Worm (Caenorhabditis elegans) whole organism, L3 larva: ENCODE data around the gene W05H5.1.

Experiments used
- R02D3.7 ChIP-seq: fragments of 150-350 bp; optimal IDR thresholded peaks from 2 replicates; lab custom pipeline; 2014; ENCODE audit warnings: missing biosample characterization, missing genetic modification characterization
- aly-2 ChIP-seq: fragments of 150-350 bp; optimal IDR thresholded peaks from 2 replicates; lab custom pipeline; 2014; ENCODE audit warnings: missing biosample characterization, missing genetic modification characterization
- ama-1 ChIP-seq: fragments of 150-350 bp; optimal IDR thresholded peaks from 2 replicates; lab custom pipeline; 2018
- ceh-28 ChIP-seq: fragments of 150-350 bp; optimal IDR thresholded peaks from 2 replicates; lab custom pipeline; 2014; ENCODE audit warnings: missing biosample characterization, missing genetic modification reagents, missing genetic modification characterization
- ceh-82 ChIP-seq: fragments of 150-350 bp; optimal IDR thresholded peaks from 2 replicates; lab custom pipeline; 2014; ENCODE audit warnings: missing biosample characterization, missing genetic modification characterization
- ceh-9 ChIP-seq: sonication (generic microtip); optimal IDR thresholded peaks from 2 replicates; lab custom pipeline; 2018; ENCODE audit warnings: missing biosample characterization, missing genetic modification characterization
- daf-12 ChIP-seq: fragments of 150-350 bp; optimal IDR thresholded peaks from 2 replicates; lab custom pipeline; 2014; ENCODE audit warnings: missing biosample characterization, missing genetic modification reagents, missing genetic modification characterization
- elt-1 ChIP-seq: fragments of 150-350 bp; optimal IDR thresholded peaks from 2 replicates; lab custom pipeline; 2014; ENCODE audit warnings: missing biosample characterization, missing genetic modification characterization
- elt-2 ChIP-seq: sonication (generic microtip); optimal IDR thresholded peaks from 2 replicates; lab custom pipeline; 2016; ENCODE audit warnings: missing genetic modification reagents, mild to moderate bottlenecking, missing genetic modification characterization, missing compliant biosample characterization
- elt-3 ChIP-seq, 3 experiments: fragments of 150-350 bp in 1 of 3; sonication (generic microtip) in 2 of 3; optimal IDR thresholded peaks; 2 replicates in 2 of 3; 4 replicates in 1 of 3; lab custom pipeline; 2014 to 2017; ENCODE audit warnings: missing biosample characterization in 3 of 3, missing genetic modification characterization in 3 of 3
- fkh-2 ChIP-seq: fragments of 150-350 bp; optimal IDR thresholded peaks from 2 replicates; lab custom pipeline; 2014; ENCODE audit warnings: missing biosample characterization, missing genetic modification reagents, missing genetic modification characterization
- fos-1 ChIP-seq: fragments of 150-350 bp; optimal IDR thresholded peaks from 2 replicates; lab custom pipeline; 2014; ENCODE audit warnings: missing biosample characterization, missing genetic modification characterization
- hmg-11 ChIP-seq: sonication (generic microtip); optimal IDR thresholded peaks from 2 replicates; lab custom pipeline; 2016; ENCODE audit warnings: missing genetic modification characterization, missing compliant biosample characterization
- jun-1 ChIP-seq: fragments of 150-350 bp; optimal IDR thresholded peaks from 2 replicates; lab custom pipeline; 2014; ENCODE audit warnings: missing biosample characterization, missing genetic modification reagents, missing genetic modification characterization
- lin-15B ChIP-seq: fragments of 150-350 bp; optimal IDR thresholded peaks from 2 replicates; lab custom pipeline; 2014; ENCODE audit warnings: missing biosample characterization, missing genetic modification characterization
- lsy-12 ChIP-seq: sonication (generic microtip); optimal IDR thresholded peaks from 2 replicates; lab custom pipeline; 2016; ENCODE audit warnings: mild to moderate bottlenecking, missing genetic modification characterization, missing compliant biosample characterization
- mml-1 ChIP-seq: fragments of 150-350 bp; sonication (generic microtip); optimal IDR thresholded peaks from 3 replicates; lab custom pipeline; 2014; ENCODE audit warnings: missing biosample characterization, missing genetic modification characterization
- nfya-1 ChIP-seq: sonication (generic microtip); optimal IDR thresholded peaks from 2 replicates; lab custom pipeline; 2017; ENCODE audit warnings: missing genetic modification characterization, mild to moderate bottlenecking, missing compliant biosample characterization, antibody characterized with exemption, moderate library complexity; ENCODE audit not compliant: insufficient read depth
- nhr-12 ChIP-seq: fragments of 150-350 bp; optimal IDR thresholded peaks from 2 replicates; lab custom pipeline; 2014; ENCODE audit warnings: missing biosample characterization, missing genetic modification characterization
- nhr-23 ChIP-seq: fragments of 150-350 bp; optimal IDR thresholded peaks from 2 replicates; lab custom pipeline; 2014; ENCODE audit warnings: missing biosample characterization, missing genetic modification reagents, missing genetic modification characterization
- nhr-237 ChIP-seq: fragments of 150-350 bp; optimal IDR thresholded peaks from 2 replicates; lab custom pipeline; 2014; ENCODE audit warnings: missing biosample characterization, missing genetic modification characterization
- nhr-25 ChIP-seq: sonication (generic microtip); optimal IDR thresholded peaks from 2 replicates; lab custom pipeline; 2017; ENCODE audit warnings: missing biosample characterization, missing genetic modification characterization
- nhr-28 ChIP-seq: fragments of 150-350 bp; optimal IDR thresholded peaks from 2 replicates; lab custom pipeline; 2014; ENCODE audit warnings: missing biosample characterization, missing genetic modification characterization
- nhr-43 ChIP-seq: sonication (generic microtip); optimal IDR thresholded peaks from 2 replicates; lab custom pipeline; 2016; ENCODE audit warnings: mild to moderate bottlenecking, missing genetic modification characterization, missing compliant biosample characterization; ENCODE audit not compliant: poor library complexity, severe bottlenecking
- nhr-67 ChIP-seq: fragments of 150-350 bp; optimal IDR thresholded peaks from 2 replicates; lab custom pipeline; 2014; ENCODE audit warnings: missing biosample characterization, missing genetic modification characterization
- nhr-77 ChIP-seq: fragments of 150-350 bp; optimal IDR thresholded peaks from 2 replicates; lab custom pipeline; 2014; ENCODE audit warnings: missing biosample characterization, missing genetic modification characterization
- pha-4 ChIP-seq: fragments of 150-350 bp; optimal IDR thresholded peaks from 2 replicates; lab custom pipeline; 2014; ENCODE audit warnings: missing biosample characterization, missing genetic modification reagents, missing genetic modification characterization
- pqm-1 ChIP-seq: fragments of 150-350 bp; optimal IDR thresholded peaks from 2 replicates; lab custom pipeline; 2017; ENCODE audit warnings: missing biosample characterization, missing genetic modification characterization, inconsistent platforms
- sea-2 ChIP-seq: fragments of 150-350 bp; sonication (generic microtip); optimal IDR thresholded peaks from 4 replicates; lab custom pipeline; 2014; ENCODE audit warnings: missing biosample characterization, missing genetic modification reagents, missing genetic modification characterization
- snpc-4 ChIP-seq: fragments of 150-350 bp; optimal IDR thresholded peaks from 2 replicates; lab custom pipeline; 2014; ENCODE audit warnings: missing biosample characterization, missing genetic modification characterization
- tbx-2 ChIP-seq: sonication (generic microtip); optimal IDR thresholded peaks from 2 replicates; lab custom pipeline; 2016; ENCODE audit warnings: mild to moderate bottlenecking, missing genetic modification characterization, missing compliant biosample characterization
- unc-39 ChIP-seq: sonication (generic microtip); optimal IDR thresholded peaks from 4 replicates; lab custom pipeline; 2017; ENCODE audit warnings: missing biosample characterization, missing genetic modification characterization
- unc-62 ChIP-seq: fragments of 150-350 bp; sonication (generic microtip); optimal IDR thresholded peaks from 4 replicates; lab custom pipeline; 2014; ENCODE audit warnings: missing biosample characterization, missing genetic modification reagents, missing genetic modification characterization
- zag-1 ChIP-seq: fragments of 150-350 bp; optimal IDR thresholded peaks from 2 replicates; lab custom pipeline; 2014; ENCODE audit warnings: missing biosample characterization, missing genetic modification characterization
- ztf-11 ChIP-seq: fragments of 150-350 bp; optimal IDR thresholded peaks from 2 replicates; lab custom pipeline; 2014; ENCODE audit warnings: missing biosample characterization, missing genetic modification characterization
- ztf-4 ChIP-seq: fragments of 150-350 bp; optimal IDR thresholded peaks from 2 replicates; lab custom pipeline; 2014; ENCODE audit warnings: missing biosample characterization, missing genetic modification characterization

Gene W05H5.1

DNA sequence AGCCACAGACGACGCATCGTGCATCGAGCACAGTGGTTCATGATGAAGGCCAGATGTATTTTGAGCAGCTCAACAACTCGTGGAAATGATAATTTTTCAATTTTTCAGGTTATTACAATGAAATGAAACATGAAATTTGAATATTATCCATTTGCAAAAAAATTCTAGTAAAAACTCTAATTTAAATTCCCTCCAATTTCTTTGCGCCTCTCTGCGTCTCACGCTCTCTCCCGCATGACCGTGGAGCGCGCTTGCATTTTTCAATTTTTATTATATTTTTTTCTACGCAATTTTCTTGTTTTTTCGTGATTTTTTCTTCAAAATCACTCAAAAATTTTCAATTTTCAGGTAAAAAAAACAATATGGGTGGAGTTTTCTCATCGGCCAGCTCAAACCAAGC lies 14.8 kb upstream of the W05H5.1 start, which contains the start of gene tag-281 (continued):
- no peak for TF ChIP-seq unc-39 (tag; lab: Kevin White, UChicago)
- TF ChIP-seq ztf-11 (tag; lab: Kevin White, UChicago) = no peak
- no peak for TF ChIP-seq nhr-67
- no peak for TF ChIP-seq nhr-43 (tag; lab: Kevin White, UChicago)
- TF ChIP-seq ztf-4 = no peak
- peak; percentile 22 for TF ChIP-seq hmg-11 (tag; lab: Kevin White, UChicago)
- no peak for TF ChIP-seq nhr-28 (tag; lab: Kevin White, UChicago)
- no peak for TF ChIP-seq daf-12
- TF ChIP-seq pqm-1 = peak; percentile 53
- peak; percentile 91 for TF ChIP-seq nhr-23 (tag; lab: Kevin White, UChicago)
- no peak for TF ChIP-seq mml-1 (tag; lab: Kevin White, UChicago)
- peak; percentile 6 for TF ChIP-seq tbx-2 (tag; lab: Kevin White, UChicago)
- TF ChIP-seq fos-1 = no peak
- TF ChIP-seq lin-15B = peak; percentile 92
- TF ChIP-seq sea-2 = no peak
- TF ChIP-seq elt-1 = no peak
- TF ChIP-seq ceh-9 (tag; lab: Kevin White, UChicago) = no peak
- no peak for TF ChIP-seq unc-62 (GFP tag; lab: Kevin White, UChicago)
- TF ChIP-seq nhr-237 (tag; lab: Kevin White, UChicago) = no peak
- TF ChIP-seq ceh-28 (tag; lab: Kevin White, UChicago) = peak; percentile 52

- TF ChIP-seq snpc-4 (tag; lab: Kevin White, UChicago) = no peak
Measured at ce11 chrII:12457275-12457674, 12.7 kb upstream of the W05H5.1 start, which contains the start of gene sre-38. Gene sre-38 (plus strand): TSS chrII:12457575.

DNA sequence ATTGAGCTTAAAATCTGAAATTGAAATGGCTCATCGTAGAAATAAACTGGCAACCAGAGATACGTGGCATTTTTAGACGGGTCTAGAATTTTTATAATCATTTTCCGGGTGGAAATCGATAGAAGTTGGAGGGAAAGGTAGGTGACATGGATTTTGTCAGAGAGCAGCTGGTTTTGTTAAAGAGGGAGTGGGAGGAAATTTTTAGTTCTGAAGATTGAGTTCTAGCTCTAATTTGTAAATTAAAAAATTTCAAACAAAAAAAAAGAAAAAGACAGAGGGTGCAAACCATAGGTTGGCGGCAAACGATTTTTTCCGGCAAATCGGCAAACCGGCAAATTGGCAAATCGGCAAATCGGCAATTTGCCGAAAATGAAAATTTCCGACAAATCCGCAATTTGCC lies 12.1 kb upstream of the W05H5.1 start, which contains the start of gene sre-32:
TSS of gene sre-32 (minus strand) at position 101 of the 400 bp plus-strand sequence.
- TF ChIP-seq nhr-12 (tag; lab: Kevin White, UChicago) (no peak), nfya-1 (tag; lab: Kevin White, UChicago) (no peak), nhr-25 (tag; lab: Kevin White, UChicago) (no peak), tbx-2 (tag; lab: Kevin White, UChicago) (no peak)

DNA sequence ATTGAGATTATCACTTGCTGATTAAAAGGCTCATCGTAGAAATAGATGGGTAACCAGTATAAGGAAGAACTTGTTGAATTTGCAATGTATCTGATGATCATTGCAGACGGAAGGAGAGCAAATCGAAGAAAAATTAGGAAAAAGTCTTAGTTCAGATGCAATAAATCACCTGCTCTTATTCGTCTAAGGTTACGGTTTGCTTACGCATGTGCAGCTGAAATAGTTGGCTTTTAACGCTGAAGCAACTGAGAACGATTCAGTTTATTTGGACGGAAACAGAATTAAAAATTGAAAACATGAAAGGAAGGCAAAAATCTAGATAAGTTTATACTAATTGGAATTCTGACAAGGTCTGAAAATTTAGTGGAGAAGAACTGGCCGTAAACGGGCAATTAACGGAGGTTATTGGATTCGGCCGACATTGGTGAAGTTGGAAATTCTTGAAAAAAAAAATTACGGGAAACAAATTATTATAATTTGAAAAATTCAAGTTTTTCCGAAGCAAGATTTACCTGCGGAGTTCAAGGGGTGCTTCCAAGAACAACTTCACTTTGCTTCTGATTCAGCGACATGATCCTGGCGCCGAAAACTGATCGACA lies 8.3 kb upstream of the W05H5.1 start, which contains the start of the genes sre-35 and sre-33:
TSS of gene sre-35 (minus strand) at position 101 of the 599 bp plus-strand sequence.
TSS of gene sre-33 (plus strand) at position 549 of the 599 bp plus-strand sequence.
- no peak for TF ChIP-seq nhr-67
- no peak for TF ChIP-seq R02D3.7 (tag; lab: Kevin White, UChicago)
- no peak for TF ChIP-seq zag-1 (tag; lab: Kevin White, UChicago)
- TF ChIP-seq ztf-4 = no peak
- TF ChIP-seq nhr-25 (tag; lab: Kevin White, UChicago) = no peak
- TF ChIP-seq ceh-28 (tag; lab: Kevin White, UChicago) = no peak
- no peak for TF ChIP-seq elt-1
- TF ChIP-seq fkh-2 = no peak
- TF ChIP-seq aly-2 (tag; lab: Kevin White, UChicago) = no peak
- no peak for TF ChIP-seq ama-1 (lab: Kevin White, UChicago)
- TF ChIP-seq ceh-82 (tag; lab: Kevin White, UChicago) = no peak
- no peak for TF ChIP-seq lin-15B

DNA sequence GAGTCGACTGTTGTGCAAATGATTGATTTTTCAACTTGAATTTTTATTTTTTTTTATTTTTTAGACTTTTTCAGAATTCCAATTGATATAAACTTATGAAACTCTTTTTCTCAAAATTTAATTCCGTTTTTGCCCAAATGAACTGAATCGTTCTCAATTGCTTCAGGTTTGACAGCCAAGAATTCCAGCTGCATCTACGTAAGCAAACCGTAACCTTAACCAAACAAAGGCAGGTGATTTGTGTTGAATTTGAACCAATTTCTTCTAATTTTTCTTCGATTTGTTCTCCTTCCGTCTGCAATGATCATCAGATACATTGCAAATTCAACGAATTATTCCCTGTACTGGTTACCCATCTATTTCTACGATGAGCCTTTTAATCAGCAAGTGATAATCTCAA lies 5.3 kb upstream of the W05H5.1 start, which contains the start of gene sre-34:
TSS of gene sre-34 (plus strand) at position 301 of the 400 bp plus-strand sequence.
- TF ChIP-seq nhr-237 (tag; lab: Kevin White, UChicago) (no peak), ceh-9 (tag; lab: Kevin White, UChicago) (no peak), elt-3 (tag; optimal IDR thresholded peaks at IDR 0.05; lab: Kevin White, UChicago) (no peak), aly-2 (tag; lab: Kevin White, UChicago) (no peak), elt-2 (tag; lab: Kevin White, UChicago) (no peak), jun-1 (tag; lab: Kevin White, UChicago) (no peak), lsy-12 (tag; lab: Kevin White, UChicago) (no peak), R02D3.7 (tag; lab: Kevin White, UChicago) (no peak), nhr-77 (tag; lab: Kevin White, UChicago) (no peak), fkh-2 (no peak), sea-2 (no peak), mml-1 (tag; lab: Kevin White, UChicago) (no peak), pha-4 (tag; lab: Kevin White, UChicago) (no peak), nhr-67 (no peak)
